Worm (Caenorhabditis elegans): ENCODE measurements around the gene F46B6.13.
A peak's percentile ranks its signal among the peaks of the same experiment; 100 is the strongest.

The F46B6.13 gene

DNA sequence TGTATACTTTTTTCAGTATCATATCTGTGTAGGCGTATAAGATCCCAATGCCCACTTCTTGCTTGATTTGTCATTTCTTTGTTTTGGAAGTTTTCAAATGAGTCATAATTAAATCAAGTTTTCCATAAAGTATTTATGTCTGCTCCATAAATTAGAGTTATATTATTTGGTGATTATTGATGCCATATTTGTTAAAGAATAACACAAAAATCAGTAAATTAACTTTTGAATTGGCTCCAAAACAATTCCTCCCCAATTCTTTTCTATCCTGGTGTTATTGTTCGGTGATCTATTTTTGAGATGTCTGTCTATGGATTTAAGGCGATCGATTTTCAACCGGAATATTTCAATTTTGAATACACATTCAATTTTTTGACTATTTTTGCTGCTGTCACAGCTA is 6.2 kb upstream of the F46B6.13 start, which contains the start of gene sru-37:
Gene sru-37, plus strand, starts transcription at position 301 of the 400 bp plus-strand sequence.
- TF ChIP-seq hlh-1 (tag; optimal IDR thresholded peaks at IDR 0.05) (no peak), ham-2 (GFP tag; optimal IDR thresholded peaks at IDR 0.05) (no peak), blmp-1 (tag; optimal IDR thresholded peaks at IDR 0.05) (no peak), sptf-1 (tag; optimal IDR thresholded peaks at IDR 0.05) (no peak), bed-3 (GFP tag; optimal IDR thresholded peaks at IDR 0.05) (no peak), pha-4 (tag; optimal IDR thresholded peaks at IDR 0.05) (no peak), mab-5 (tag; optimal IDR thresholded peaks at IDR 0.05) (no peak), elt-1 (tag; optimal IDR thresholded peaks at IDR 0.05; ENCODE audit: borderline replicate concordance, insufficient read depth) (no peak), ceh-83 (GFP tag; optimal IDR thresholded peaks at IDR 0.05) (no peak), nhr-12 (tag; optimal IDR thresholded peaks at IDR 0.05) (no peak), unc-39 (tag; optimal IDR thresholded peaks at IDR 0.05) (no peak), lin-32 (GFP tag; optimal IDR thresholded peaks at IDR 0.05) (no peak), mls-2 (tag; optimal IDR thresholded peaks at IDR 0.05) (no peak), lin-13 (tag; optimal IDR thresholded peaks at IDR 0.05) (no peak)

DNA sequence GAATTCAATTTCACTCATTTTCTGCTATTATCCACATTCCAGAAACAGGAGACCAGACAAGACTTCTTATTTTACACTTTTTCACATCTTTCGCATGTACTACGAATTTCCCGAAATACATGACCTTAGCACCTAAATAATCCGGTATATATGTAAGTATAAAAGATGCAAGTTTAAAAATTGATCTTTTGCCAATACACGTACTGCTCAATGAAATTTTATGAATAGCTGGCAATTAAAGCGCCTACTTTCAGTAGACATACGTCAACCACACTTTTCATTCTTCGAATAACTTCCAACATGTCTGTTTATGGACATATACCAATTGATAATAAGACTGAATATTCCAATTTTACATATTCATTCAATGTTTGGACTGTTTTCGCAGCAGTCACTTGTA is 4.2 kb upstream of the F46B6.13 start, which contains the start of gene sru-39:
Gene sru-39, plus strand, starts transcription at position 301 of the 400 bp plus-strand sequence.
- TF ChIP-seq unc-120 (tag; optimal IDR thresholded peaks at IDR 0.05; ENCODE audit: poor library complexity, severe bottlenecking): no peak
- no peak for TF ChIP-seq nhr-76 (tag; optimal IDR thresholded peaks at IDR 0.05)
- TF ChIP-seq ceh-43 (GFP tag; optimal IDR thresholded peaks at IDR 0.05): no peak
- TF ChIP-seq lin-13 (tag; optimal IDR thresholded peaks at IDR 0.05): no peak
- TF ChIP-seq mep-1 (tag; optimal IDR thresholded peaks at IDR 0.05): no peak
- no peak for TF ChIP-seq pha-4 (tag; optimal IDR thresholded peaks at IDR 0.05)
- TF ChIP-seq tbx-8 (GFP tag; optimal IDR thresholded peaks at IDR 0.05): no peak
- TF ChIP-seq mls-2 (tag; optimal IDR thresholded peaks at IDR 0.05): no peak
- TF ChIP-seq nhr-2 (tag; optimal IDR thresholded peaks at IDR 0.05): no peak
- no peak for TF ChIP-seq flh-1 (GFP tag; optimal IDR thresholded peaks at IDR 0.05)
- TF ChIP-seq ztf-11 (tag; optimal IDR thresholded peaks at IDR 0.05): no peak
- TF ChIP-seq sptf-1 (tag; optimal IDR thresholded peaks at IDR 0.05): no peak
- TF ChIP-seq ces-1 (GFP tag; optimal IDR thresholded peaks at IDR 0.05): no peak
- TF ChIP-seq blmp-1 (tag; optimal IDR thresholded peaks at IDR 0.05): no peak

DNA sequence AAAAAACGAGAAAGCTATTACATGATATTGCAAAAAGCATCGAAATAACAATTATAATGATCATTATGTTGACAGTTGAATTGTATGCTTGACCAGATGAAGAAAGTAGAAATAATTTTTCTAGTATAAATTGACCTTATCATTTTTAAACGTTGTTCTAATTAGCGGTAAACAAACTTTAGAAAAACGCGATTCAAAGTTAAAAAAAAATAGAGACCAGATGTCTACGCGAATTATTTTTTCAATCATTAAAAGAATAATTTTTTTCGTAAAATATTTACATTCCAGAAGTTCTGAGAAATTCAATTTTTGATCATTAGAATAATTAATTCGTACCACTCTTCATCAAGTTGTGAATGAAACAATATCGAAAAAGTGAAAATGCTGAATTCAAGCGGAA is 3.0 kb upstream of the F46B6.13 start, which contains the start of gene F46B6.10:
Gene F46B6.10, minus strand, starts transcription at position 101 of the 400 bp plus-strand sequence.
- no peak for TF ChIP-seq ham-2 (GFP tag; optimal IDR thresholded peaks at IDR 0.05)
- no peak for TF ChIP-seq mab-5 (tag; optimal IDR thresholded peaks at IDR 0.05)
- TF ChIP-seq zip-8 (tag; optimal IDR thresholded peaks at IDR 0.05): no peak
- no peak for TF ChIP-seq lin-13 (tag; optimal IDR thresholded peaks at IDR 0.05)
- no peak for TF ChIP-seq ceh-39 (tag; optimal IDR thresholded peaks at IDR 0.05)
- TF ChIP-seq nhr-12 (tag; optimal IDR thresholded peaks at IDR 0.05): no peak
- TF ChIP-seq nhr-76 (tag; optimal IDR thresholded peaks at IDR 0.05): no peak
- no peak for TF ChIP-seq blmp-1 (tag; optimal IDR thresholded peaks at IDR 0.05)
- no peak for TF ChIP-seq ceh-83 (GFP tag; optimal IDR thresholded peaks at IDR 0.05)
- no peak for TF ChIP-seq pha-4 (tag; optimal IDR thresholded peaks at IDR 0.05)
- no peak for TF ChIP-seq sem-2 (GFP tag; optimal IDR thresholded peaks at IDR 0.05)
- TF ChIP-seq M03D4.4 (tag; optimal IDR thresholded peaks at IDR 0.05): no peak

- TF ChIP-seq nhr-237 (tag; optimal IDR thresholded peaks at IDR 0.05): no peak
- TF ChIP-seq elt-1 (tag; optimal IDR thresholded peaks at IDR 0.05; ENCODE audit: borderline replicate concordance, insufficient read depth): no peak
- no peak for TF ChIP-seq snpc-4 (tag; optimal IDR thresholded peaks at IDR 0.05)
Measured at ce11 chrV:9798212-9798611, 764 bp downstream of the F46B6.13 start.

DNA sequence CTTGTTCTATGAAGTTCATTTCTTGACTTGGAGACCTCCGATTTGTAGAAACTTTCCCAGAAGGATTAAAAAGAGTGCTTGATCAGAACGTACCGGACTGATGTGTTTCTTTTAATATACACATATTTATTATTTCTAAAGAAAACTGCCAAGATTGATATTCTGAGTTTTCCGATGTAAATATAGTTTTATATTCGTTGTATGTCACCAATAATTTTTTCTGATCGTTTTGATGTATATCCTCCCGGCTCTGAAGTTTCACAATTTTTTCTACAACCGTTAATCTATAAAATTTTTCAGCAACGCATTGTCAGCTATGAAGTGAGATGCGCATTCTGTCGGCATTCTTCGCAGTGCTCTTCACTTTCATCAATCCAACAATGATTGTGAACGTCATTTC is 2.4 kb downstream of the F46B6.13 start, which contains the start of gene F46B6.9:
Gene F46B6.9, plus strand, starts transcription at position 301 of the 400 bp plus-strand sequence.
- TF ChIP-seq lsy-2 (tag; optimal IDR thresholded peaks at IDR 0.05): no peak

ce11 chrV:9796002-9796401 is 3.0 kb downstream of the F46B6.13 start:
- TF ChIP-seq nhr-2 (tag; optimal IDR thresholded peaks at IDR 0.05): no peak
- TF ChIP-seq M03D4.4 (tag; optimal IDR thresholded peaks at IDR 0.05): no peak
- TF ChIP-seq tbx-8 (GFP tag; optimal IDR thresholded peaks at IDR 0.05): no peak
- peak; percentile 17 for TF ChIP-seq ces-1 (GFP tag; optimal IDR thresholded peaks at IDR 0.05)

Data from whole organism, mixed stage, embryonic.